Fruit fly (Drosophila melanogaster): ENCODE measurements around the gene CG32638.
A peak's percentile ranks its signal among the peaks of the same experiment; 100 is the strongest.

The CG32638 gene

dm6 chrX:13136939-13137697 lies 8.5 kb upstream of the CG32638 start (continued):
- TF ChIP-seq D19A (tag; optimal IDR thresholded peaks at IDR 0.05) = peak; percentile 38
- TF ChIP-seq btn (GFP tag; optimal IDR thresholded peaks at IDR 0.05) = no peak
- peak; percentile 66 for TF ChIP-seq CG14441 (GFP tag; IDR thresholded peaks at IDR 0.05)
- TF ChIP-seq abd-A (tag; optimal IDR thresholded peaks at IDR 0.05) = peak; percentile 49
- no peak for TF ChIP-seq Usf (GFP tag; optimal IDR thresholded peaks at IDR 0.05)
- TF ChIP-seq Lhr (GFP tag; optimal IDR thresholded peaks at IDR 0.05) = no peak
- no peak for TF ChIP-seq CG3281 (GFP tag; optimal IDR thresholded peaks at IDR 0.05)
- no peak for TF ChIP-seq Bgb (GFP tag; IDR thresholded peaks at IDR 0.05; ENCODE audit: partially characterized antibody)
- TF ChIP-seq mirr (GFP tag; optimal IDR thresholded peaks at IDR 0.05) = no peak
- TF ChIP-seq sens-2 (GFP tag; IDR thresholded peaks at IDR 0.05) = peak; percentile 73; the same call in 1 of the 2 replicates
- no peak for TF ChIP-seq CG31224 (GFP tag; IDR thresholded peaks at IDR 0.05)
- no peak for TF ChIP-seq CG4854 (GFP tag; optimal IDR thresholded peaks at IDR 0.05)
- peak; percentile 69 for TF ChIP-seq ssp (GFP tag; IDR thresholded peaks at IDR 0.05)
- peak; percentile 73; the same call in 1 of the 2 replicates for TF ChIP-seq CG32772 (GFP tag; IDR thresholded peaks at IDR 0.05)
- no peak for TF ChIP-seq CrebB (tag; optimal IDR thresholded peaks at IDR 0.05)
- TF ChIP-seq rib (GFP tag; IDR thresholded peaks at IDR 0.05) = no peak
- TF ChIP-seq Max (GFP tag; optimal IDR thresholded peaks at IDR 0.05) = no peak
- peak; percentile 39 for TF ChIP-seq grau (tag; optimal IDR thresholded peaks at IDR 0.05)
- TF ChIP-seq Blimp-1 (GFP tag; optimal IDR thresholded peaks at IDR 0.05) = peak; percentile 98
- TF ChIP-seq CG18619 (GFP tag; optimal IDR thresholded peaks at IDR 0.05) = no peak
- TF ChIP-seq pzg (GFP tag; optimal IDR thresholded peaks at IDR 0.05) = no peak
- TF ChIP-seq vvl (GFP tag; IDR thresholded peaks at IDR 0.05) = peak; percentile 88
- no peak for TF ChIP-seq CG17186 (GFP tag; optimal IDR thresholded peaks at IDR 0.05)
- no peak for TF ChIP-seq CG4282 (GFP tag; optimal IDR thresholded peaks at IDR 0.05)
- TF ChIP-seq onecut (GFP tag; IDR thresholded peaks at IDR 0.05) = peak; percentile 64
- no peak for TF ChIP-seq Ada2b (GFP tag; IDR thresholded peaks at IDR 0.05)
- no peak for TF ChIP-seq Dip2 (GFP tag; IDR thresholded peaks at IDR 0.05)
- no peak for TF ChIP-seq dm (GFP tag; optimal IDR thresholded peaks at IDR 0.05)
- peak; percentile 22 for TF ChIP-seq Fer1 (GFP tag; optimal IDR thresholded peaks at IDR 0.05)
- TF ChIP-seq Neu2 (GFP tag; optimal IDR thresholded peaks at IDR 0.05; ENCODE audit: borderline replicate concordance) = no peak
- peak; percentile 34 for TF ChIP-seq sd (tag; optimal IDR thresholded peaks at IDR 0.05)
- TF ChIP-seq CoRest (tag; optimal IDR thresholded peaks at IDR 0.05) = peak; percentile 37
- peak; percentile 10 for TF ChIP-seq org-1 (GFP tag; optimal IDR thresholded peaks at IDR 0.05)
- peak; percentile 18 for TF ChIP-seq CG10267 (tag; optimal IDR thresholded peaks at IDR 0.05)
- TF ChIP-seq mld (GFP tag; IDR thresholded peaks at IDR 0.05; ENCODE audit: partially characterized antibody) = no peak
- no peak for TF ChIP-seq CG6791 (GFP tag; IDR thresholded peaks at IDR 0.05; ENCODE audit: partially characterized antibody)
- peak; percentile 69; the same call in 2 of the 3 replicates for TF ChIP-seq zfh1 (GFP tag; IDR thresholded peaks at IDR 0.05)
- TF ChIP-seq CG8359 (GFP tag; optimal IDR thresholded peaks at IDR 0.05; ENCODE audit: borderline replicate concordance) = no peak
- TF ChIP-seq Hmx (GFP tag; optimal IDR thresholded peaks at IDR 0.05) = no peak
- no peak for TF ChIP-seq CG3065 (GFP tag; optimal IDR thresholded peaks at IDR 0.05)
- TF ChIP-seq MBD-R2 (GFP tag; IDR thresholded peaks at IDR 0.05) = no peak
- TF ChIP-seq zf30C (GFP tag; optimal IDR thresholded peaks at IDR 0.05) = no peak
- peak; percentile 67; the same call in 1 of the 3 replicates for TF ChIP-seq so (GFP tag; IDR thresholded peaks at IDR 0.05)
- peak; percentile 49; the same call in 1 of the 2 replicates for TF ChIP-seq E2f2 (GFP tag; IDR thresholded peaks at IDR 0.05)
- TF ChIP-seq ken (GFP tag; IDR thresholded peaks at IDR 0.05) = peak; percentile 87
- TF ChIP-seq HLHmδ (GFP tag; optimal IDR thresholded peaks at IDR 0.05) = no peak
- TF ChIP-seq psq (GFP tag; optimal IDR thresholded peaks at IDR 0.05) = no peak
- TF ChIP-seq p53 (GFP tag; optimal IDR thresholded peaks at IDR 0.05) = no peak
- no peak for TF ChIP-seq CG12104 (GFP tag; optimal IDR thresholded peaks at IDR 0.05)
